Fruit fly (Drosophila melanogaster) ovary, adult (tissue): ENCODE measurements around the gene CG6340.
A peak's percentile ranks its signal among the peaks of the same experiment; 100 is the strongest.

Experiments used
- CG17801 ChIP-seq: fragments of 200-800 bp; optimal IDR thresholded peaks from 2 replicates; lab custom pipeline; 2019; ENCODE audit warnings: missing biosample characterization, mild to moderate bottlenecking, missing genetic modification characterization, moderate library complexity; ENCODE audit not compliant: partially characterized antibody

The CG6340 gene

dm6 chrX:15483010-15483802, 1.0 kb downstream of the CG6340 start:
- no peak for TF ChIP-seq CG17801 (GFP tag; lab: Kevin White, UChicago)

DNA sequence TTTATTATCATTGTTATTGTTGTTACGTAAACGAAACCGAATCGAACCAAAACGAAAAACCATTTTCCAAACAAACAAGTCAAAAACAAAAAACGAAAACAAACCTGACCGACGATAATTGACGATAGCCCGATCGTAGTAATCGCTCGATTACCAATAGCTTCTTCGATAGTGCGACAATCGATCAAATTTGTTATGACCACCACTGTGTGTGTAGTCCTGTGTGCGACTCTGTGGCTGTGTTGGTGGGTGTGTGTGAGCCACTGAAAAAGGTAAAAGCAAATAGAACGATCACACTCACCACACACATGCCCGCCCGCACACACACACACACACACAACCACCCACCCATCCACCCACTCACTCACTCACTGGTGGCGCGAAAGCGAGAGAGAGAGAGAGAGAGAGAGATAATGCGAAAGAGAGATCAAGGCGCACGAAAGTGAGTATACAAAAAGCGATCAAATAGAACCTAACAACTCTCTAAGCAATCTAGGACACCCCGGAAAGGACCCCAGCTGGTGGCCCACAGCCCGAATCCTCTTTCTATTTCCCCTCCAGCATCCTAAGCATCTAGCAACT, 2.4 kb downstream of the CG6340 start:
- TF ChIP-seq CG17801 (GFP tag; lab: Kevin White, UChicago): peak; percentile 10

dm6 chrX:15486682-15487081, 4.5 kb downstream of the CG6340 start, which contains the start of gene Gmap:
TSS of gene Gmap (plus strand) at chrX:15486922.
- TF ChIP-seq CG17801 (GFP tag; lab: Kevin White, UChicago): peak; percentile 39

dm6 chrX:15490519-15490918, 8.3 kb downstream of the CG6340 start:
- no peak for TF ChIP-seq CG17801 (GFP tag; lab: Kevin White, UChicago)

dm6 chrX:15495600-15496379, 13.6 kb downstream of the CG6340 start:
- no peak for TF ChIP-seq CG17801 (GFP tag; lab: Kevin White, UChicago)

DNA sequence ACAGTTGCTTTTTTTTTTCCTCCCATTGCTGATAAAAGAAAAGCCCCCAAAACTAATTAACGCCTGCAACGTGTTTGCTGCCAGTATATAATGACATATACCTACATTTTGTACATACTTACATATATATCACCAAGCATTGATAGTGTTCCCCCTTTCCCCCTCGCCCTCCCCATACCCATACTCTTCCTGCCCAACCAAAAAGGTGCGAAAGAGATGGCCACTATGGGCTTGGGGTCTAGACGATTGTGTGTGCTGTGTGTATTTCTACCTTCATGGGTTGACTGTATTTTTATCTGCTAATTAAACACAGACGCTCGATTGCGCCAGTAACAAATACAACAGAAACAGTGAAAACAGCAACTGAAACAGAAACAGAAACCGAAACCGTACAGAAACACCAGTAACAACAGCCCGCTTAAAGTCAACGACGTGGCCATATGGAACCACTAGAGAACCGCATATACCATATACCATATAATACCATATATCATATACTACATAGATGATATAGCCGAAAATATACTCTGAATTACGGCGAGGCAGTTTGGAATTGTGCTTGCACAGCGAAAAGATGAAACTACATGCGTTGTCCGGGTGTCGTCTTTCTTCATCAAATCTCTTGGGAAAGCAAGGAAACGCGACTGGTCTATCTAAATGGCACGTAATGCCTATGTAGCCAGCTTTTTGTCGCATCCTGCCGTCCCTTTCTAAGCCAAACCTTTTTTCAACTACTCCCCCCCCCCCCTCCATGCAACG, 14.7 kb downstream of the CG6340 start:
- TF ChIP-seq CG17801 (GFP tag; lab: Kevin White, UChicago): no peak

DNA sequence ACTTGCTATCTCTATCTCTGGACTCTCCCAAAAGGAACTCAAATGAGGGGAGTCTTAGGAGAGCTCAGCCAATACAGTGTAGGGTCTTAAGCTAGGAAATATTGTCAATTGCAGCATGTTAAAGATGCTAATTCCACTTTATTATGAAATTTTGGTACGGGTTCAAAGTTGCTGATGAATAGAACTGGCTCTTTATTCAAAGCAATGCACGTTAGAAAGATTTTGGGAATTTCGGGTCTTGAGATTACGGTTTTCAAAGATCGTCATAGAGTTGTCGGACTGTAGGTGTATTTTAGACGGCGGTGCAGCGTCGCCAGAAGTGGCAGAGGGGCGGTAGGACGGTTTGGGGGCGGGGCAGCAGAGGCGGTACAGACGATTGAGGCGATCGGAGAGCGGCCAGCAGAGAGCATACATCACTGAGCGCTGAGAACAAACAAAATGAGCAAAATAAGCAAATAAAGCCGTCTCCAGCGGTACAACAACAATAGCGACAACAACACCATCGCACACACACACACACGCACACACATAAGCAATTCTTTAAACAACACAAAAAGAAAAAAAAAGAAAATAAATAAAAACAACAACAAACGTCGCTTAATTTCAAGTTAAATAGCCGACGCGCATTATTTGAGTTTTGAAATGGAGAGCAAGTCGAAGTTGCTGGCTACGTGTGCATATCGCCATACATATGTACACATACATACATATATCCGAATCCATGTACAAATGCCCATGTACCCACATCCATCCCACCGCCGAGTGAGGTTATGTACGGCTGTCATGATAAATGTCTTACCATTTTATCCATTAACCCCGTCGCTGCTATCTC, 15.5 kb downstream of the CG6340 start:
- TF ChIP-seq CG17801 (GFP tag; lab: Kevin White, UChicago): peak; percentile 80

DNA sequence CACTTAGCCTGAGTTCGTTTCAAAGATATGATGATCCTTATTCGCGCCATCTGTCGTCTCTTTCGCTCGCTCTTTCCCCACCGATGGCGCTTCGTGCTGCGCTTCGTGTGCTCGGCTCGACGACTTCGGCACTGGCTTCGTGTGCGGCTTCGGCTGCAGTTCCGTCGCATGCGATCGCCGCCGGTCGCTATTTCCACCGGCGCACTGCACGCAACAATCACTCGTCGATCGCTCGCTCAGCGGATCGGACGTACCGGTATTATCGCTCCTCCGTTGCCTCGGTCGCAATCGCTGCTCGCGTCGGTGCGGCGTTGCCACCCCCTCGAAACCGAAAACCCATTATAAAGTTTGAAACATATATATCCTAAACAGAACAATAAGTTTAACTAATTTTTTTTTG, 16.6 kb downstream of the CG6340 start:
- peak; percentile 79 for TF ChIP-seq CG17801 (GFP tag; lab: Kevin White, UChicago)

dm6 chrX:15499996-15500904, 18.1 kb downstream of the CG6340 start:
- no peak for TF ChIP-seq CG17801 (GFP tag; lab: Kevin White, UChicago)

DNA sequence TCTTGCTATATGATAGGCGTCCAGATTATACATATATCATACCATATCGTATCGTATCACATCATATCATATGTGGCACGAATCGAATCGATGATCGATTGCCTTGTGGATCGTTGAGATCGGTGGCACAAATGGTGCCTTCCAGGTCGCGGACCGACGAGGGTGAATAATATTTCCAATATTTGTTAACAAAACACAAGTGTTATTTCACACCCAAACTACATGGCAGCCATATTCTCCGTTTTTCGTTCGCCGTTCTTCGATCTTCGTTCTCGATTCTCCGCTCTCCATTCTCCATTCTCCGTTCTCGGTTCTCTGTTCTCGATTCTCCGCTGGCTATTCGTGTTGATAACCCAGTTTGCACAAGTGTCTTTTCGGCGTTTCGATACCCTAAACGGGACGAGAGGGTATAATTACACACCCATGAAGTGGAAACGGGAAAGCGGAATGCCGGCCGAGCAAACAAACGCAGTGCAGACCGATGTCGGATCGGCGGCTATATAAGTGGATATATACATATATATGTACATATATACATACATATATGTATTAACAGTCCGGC, 19.6 kb downstream of the CG6340 start:
- no peak for TF ChIP-seq CG17801 (GFP tag; lab: Kevin White, UChicago)

- no peak for TF ChIP-seq CG17801 (GFP tag; lab: Kevin White, UChicago)
Observed at dm6 chrX:15502864-15503263, 20.7 kb downstream of the CG6340 start.

- TF ChIP-seq CG17801 (GFP tag; lab: Kevin White, UChicago): peak; percentile 24
Observed at dm6 chrX:15511399-15511798, 29.2 kb downstream of the CG6340 start.
